Worm (Caenorhabditis elegans): Measurements from ENCODE around the gene sru-26.
"Not testable (repeated sequence)": the region's sequence is repeated elsewhere in the genome, so short reads cannot be mapped to it uniquely, and the experiment has no call there.

sru-26 gene

ce11 chrIV:12468359-12468758 lies 18.9 kb upstream of the sru-26 start, which contains the start of gene igdb-2:
Gene igdb-2, plus strand, starts transcription at chrIV:12468659.
- TF ChIP-seq swsn-7 (tag; optimal IDR thresholded peaks at IDR 0.05), result no peak
- no peak for TF ChIP-seq lir-3 (tag; optimal IDR thresholded peaks at IDR 0.05; ENCODE audit: poor library complexity)
- TF ChIP-seq nhr-19 (GFP tag; conservative IDR thresholded peaks at IDR 0.05), result no peak
- no peak for TF ChIP-seq tbx-2 (tag; optimal IDR thresholded peaks at IDR 0.05)
- TF ChIP-seq zip-4 (GFP tag; optimal IDR thresholded peaks at IDR 0.05), result no peak
- no peak for TF ChIP-seq aha-1 (tag; optimal IDR thresholded peaks at IDR 0.05)
- TF ChIP-seq lin-14 (GFP tag; optimal IDR thresholded peaks at IDR 0.05), result no peak
- no peak for TF ChIP-seq mef-2 (tag; optimal IDR thresholded peaks at IDR 0.05)
- TF ChIP-seq ces-1 (GFP tag; optimal IDR thresholded peaks at IDR 0.05), result no peak
- TF ChIP-seq egl-27 (tag; optimal IDR thresholded peaks at IDR 0.05), result no peak
- no peak for TF ChIP-seq sox-4 (tag; optimal IDR thresholded peaks at IDR 0.05)

ce11 chrIV:12476942-12477341 lies 10.4 kb upstream of the sru-26 start, which contains the start of gene T04A11.1:
Gene T04A11.1, minus strand, starts transcription at chrIV:12477042.
- TF ChIP-seq fkh-10 (GFP tag; optimal IDR thresholded peaks at IDR 0.05); hlh-4 (tag; optimal IDR thresholded peaks at IDR 0.05); lin-13 (GFP tag; optimal IDR thresholded peaks at IDR 0.05): not testable (repeated sequence)

ce11 chrIV:12478711-12479110 lies 8.6 kb upstream of the sru-26 start, which contains the start of gene igdb-1:
Gene igdb-1, plus strand, starts transcription at chrIV:12479011.
- TF ChIP-seq elt-2, ztf-4, unc-30 (tag; optimal IDR thresholded peaks at IDR 0.05): not testable (repeated sequence)

- TF ChIP-seq lin-35 (GFP tag; optimal IDR thresholded peaks at IDR 0.05); fos-1 (tag; optimal IDR thresholded peaks at IDR 0.05); nhr-28 (tag; optimal IDR thresholded peaks at IDR 0.05): not testable (repeated sequence)
Observed at ce11 chrIV:12484479-12484878, 2.8 kb upstream of the sru-26 start, which contains the start of gene T04A11.4. Gene T04A11.4, minus strand, starts transcription at chrIV:12484579.

ce11 chrIV:12490491-12490890 lies 3.2 kb downstream of the sru-26 start, which contains the start of gene him-6:
Gene him-6, plus strand, starts transcription at chrIV:12490791.
- TF ChIP-seq mep-1 (tag; optimal IDR thresholded peaks at IDR 0.05), result no peak
- no peak for TF ChIP-seq mdl-1 (tag; optimal IDR thresholded peaks at IDR 0.05)

- TF ChIP-seq unc-98 (GFP tag; IDR thresholded peaks at IDR 0.05) (no peak), xbp-1 (tag; optimal IDR thresholded peaks at IDR 0.05) (no peak), rnt-1 (tag; optimal IDR thresholded peaks at IDR 0.05) (no peak), ztf-4 (tag; optimal IDR thresholded peaks at IDR 0.05) (no peak), unc-62 (GFP tag; optimal IDR thresholded peaks at IDR 0.05) (no peak)
Observed at ce11 chrIV:12495196-12495595, 7.9 kb downstream of the sru-26 start, which contains the start of gene sru-20. Gene sru-20, plus strand, starts transcription at chrIV:12495496.

- no peak for TF ChIP-seq alr-1 (tag; optimal IDR thresholded peaks at IDR 0.05; ENCODE audit: borderline replicate concordance)
- TF ChIP-seq aly-2 (tag; optimal IDR thresholded peaks at IDR 0.05), result no peak
- TF ChIP-seq C16A3.4 (tag; optimal IDR thresholded peaks at IDR 0.05), result no peak
- no peak for TF ChIP-seq isw-1 (GFP tag; IDR thresholded peaks at IDR 0.05)
- TF ChIP-seq nhr-237 (tag; optimal IDR thresholded peaks at IDR 0.05), result no peak
- TF ChIP-seq rnt-1 (tag; optimal IDR thresholded peaks at IDR 0.05), result no peak
- TF ChIP-seq unc-86 (tag; optimal IDR thresholded peaks at IDR 0.05), result no peak
- no peak for TF ChIP-seq pqm-1 (tag; optimal IDR thresholded peaks at IDR 0.05)
- TF ChIP-seq hlh-17 (GFP tag; optimal IDR thresholded peaks at IDR 0.05; ENCODE audit: borderline replicate concordance), result no peak
- no peak for TF ChIP-seq C04F5.9 (tag; optimal IDR thresholded peaks at IDR 0.05)
- TF ChIP-seq lin-14 (GFP tag; optimal IDR thresholded peaks at IDR 0.05), result no peak
- no peak for TF ChIP-seq ceh-90 (tag; optimal IDR thresholded peaks at IDR 0.05)
- TF ChIP-seq skn-1 (tag; optimal IDR thresholded peaks at IDR 0.05), result no peak
- TF ChIP-seq pag-3 (tag; optimal IDR thresholded peaks at IDR 0.05; ENCODE audit: borderline replicate concordance, insufficient read depth), result no peak
- no peak for TF ChIP-seq sup-37 (GFP tag; optimal IDR thresholded peaks at IDR 0.05)
Observed at ce11 chrIV:12498238-12498637, 10.9 kb downstream of the sru-26 start, which contains the start of gene sru-19. Gene sru-19, plus strand, starts transcription at chrIV:12498538.

Measured in whole organism, L1 larva.